Worm (Caenorhabditis elegans) whole organism, L4/young adult: ENCODE measurements around the gene srg-5.

Experiments used
- W03F9.2 ChIP-seq: fragments of 150-350 bp; optimal IDR thresholded peaks from 2 replicates; lab custom pipeline; 2014; ENCODE audit warnings: missing biosample characterization, missing genetic modification characterization
- dao-5 ChIP-seq: sonication (generic microtip); optimal IDR thresholded peaks from 2 replicates; lab custom pipeline; 2016; ENCODE audit warnings: missing genotype, missing genetic modification characterization, moderate library complexity, missing compliant biosample characterization
- him-1 ChIP-seq: sonication (generic microtip); optimal IDR thresholded peaks from 2 replicates; lab custom pipeline; 2016; ENCODE audit warnings: missing genotype, missing genetic modification reagents, missing genetic modification characterization, missing compliant biosample characterization

DNA sequence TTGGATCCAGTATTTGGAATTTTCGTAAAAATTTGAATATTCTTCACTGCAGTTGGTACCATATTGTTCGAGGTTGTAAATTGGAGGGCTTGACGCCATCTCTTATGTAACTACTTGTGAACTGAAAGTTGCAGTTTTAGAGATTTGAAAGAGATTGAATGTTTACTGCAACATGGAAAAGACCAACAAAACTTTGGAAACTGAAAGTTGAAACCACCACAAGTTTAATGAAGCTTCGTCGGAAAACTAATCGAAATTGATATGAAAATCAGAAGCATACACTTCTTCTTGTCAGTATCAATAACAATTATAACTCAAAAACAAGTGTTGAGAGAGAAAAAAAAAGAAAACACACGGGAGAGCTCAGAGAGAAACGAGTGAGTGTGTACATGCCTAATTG is 3.7 kb upstream of the srg-5 start, which contains the start of gene srg-7:
- TF ChIP-seq dao-5 (tag; lab: Kevin White, UChicago) = no peak
- TF ChIP-seq him-1 (tag; lab: Kevin White, UChicago) = no peak
- no peak for TF ChIP-seq W03F9.2 (tag; lab: Kevin White, UChicago)
